3 fruit fly cellular contexts compared by ENCODE assay signal in the genomic region with DNA sequence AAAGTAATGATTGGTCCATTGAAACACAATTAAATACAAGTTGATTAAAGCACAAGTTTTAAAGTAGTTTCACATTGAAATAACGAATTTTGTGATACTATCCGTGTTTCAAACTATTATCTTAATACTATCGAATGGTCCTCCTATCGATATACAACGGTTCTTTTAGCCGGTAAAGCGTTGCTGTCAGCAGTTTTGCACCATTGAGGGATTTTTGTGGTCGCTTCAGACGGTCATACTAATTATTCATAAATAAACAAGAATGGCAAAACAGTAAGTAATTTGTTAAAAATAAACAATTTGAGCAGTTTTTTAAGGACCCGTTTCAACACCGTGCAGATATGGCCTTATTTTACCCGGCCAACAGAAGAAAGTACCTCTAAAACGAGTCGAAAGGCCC.
TF ChIP-seq lines count a peak whose summit lies in the region.

A gene (plus strand): TSS at position 206 of the 400 bp plus-strand sequence.

- no peak for TF ChIP-seq CTCF in whole organism, embryonic (GFP tag; optimal IDR thresholded peaks at IDR 0.05; lab: Kevin White, UChicago)

TF ChIP-seq in whole organism, adult, 20 proteins besides CTCF, POLR2A, EP300 and RAD21:
- TF ChIP-seq ovo (GFP tag; optimal IDR thresholded peaks at IDR 0.05; lab: Kevin White, UChicago) (no peak), cnc (optimal IDR thresholded peaks at IDR 0.05; lab: Kevin White, UChicago) (no peak), CG14711 (tag; optimal IDR thresholded peaks at IDR 0.05; lab: Kevin White, UChicago) (no peak), pad (GFP tag; optimal IDR thresholded peaks at IDR 0.05; lab: Kevin White, UChicago) (no peak), cic (GFP tag; optimal IDR thresholded peaks at IDR 0.05; lab: Kevin White, UChicago) (no peak), tj (GFP tag; optimal IDR thresholded peaks at IDR 0.05; lab: Kevin White, UChicago) (peak; percentile 92), bab1 (GFP tag; optimal IDR thresholded peaks at IDR 0.05; lab: Kevin White, UChicago) (peak; percentile 5), CG1620 (GFP tag; optimal IDR thresholded peaks at IDR 0.05; lab: Kevin White, UChicago) (no peak), Hr96 (GFP tag; optimal IDR thresholded peaks at IDR 0.05; lab: Kevin White, UChicago) (no peak), CG7101 (tag; optimal IDR thresholded peaks at IDR 0.05; lab: Kevin White, UChicago) (no peak), CG7045 (GFP tag; optimal IDR thresholded peaks at IDR 0.05; lab: Kevin White, UChicago) (no peak), CG5204 (GFP tag; optimal IDR thresholded peaks at IDR 0.05; lab: Kevin White, UChicago) (no peak), toe (GFP tag; optimal IDR thresholded peaks at IDR 0.05; lab: Kevin White, UChicago) (no peak), Clk (GFP tag; optimal IDR thresholded peaks at IDR 0.05; lab: Kevin White, UChicago) (no peak), CG12768 (GFP tag; optimal IDR thresholded peaks at IDR 0.05; lab: Kevin White, UChicago) (no peak)

TF ChIP-seq in whole organism, embryonic, 481 proteins besides CTCF, POLR2A, EP300 and RAD21 (continues in another document):
- TF ChIP-seq Stat92E (GFP tag; optimal IDR thresholded peaks at IDR 0.05; lab: Kevin White, UChicago), result no peak
- TF ChIP-seq Sox102F (GFP tag; optimal IDR thresholded peaks at IDR 0.05; lab: Kevin White, UChicago), result no peak
- TF ChIP-seq BEAF-32 (GFP tag; optimal IDR thresholded peaks at IDR 0.05; lab: Kevin White, UChicago), result peak; percentile 68
- TF ChIP-seq HmgD (GFP tag; optimal IDR thresholded peaks at IDR 0.05; lab: Kevin White, UChicago), result no peak
- TF ChIP-seq Opbp (GFP tag; IDR thresholded peaks at IDR 0.05; lab: Robert Waterston, UW; ENCODE audit: partially characterized antibody), result peak; percentile 70; the same call in 2 of the 3 replicates
- no peak for TF ChIP-seq fu2 (GFP tag; optimal IDR thresholded peaks at IDR 0.05; lab: Kevin White, UChicago)
- no peak for TF ChIP-seq CG11398 (GFP tag; optimal IDR thresholded peaks at IDR 0.05; lab: Kevin White, UChicago)
- TF ChIP-seq bigmax (GFP tag; optimal IDR thresholded peaks at IDR 0.05; lab: Kevin White, UChicago), result no peak
- TF ChIP-seq prd (optimal IDR thresholded peaks at IDR 0.05; lab: Kevin White, UChicago), result no peak
- TF ChIP-seq prd (GFP tag; IDR thresholded peaks at IDR 0.05; lab: Robert Waterston, UW), result no peak
- TF ChIP-seq Hsf (GFP tag; optimal IDR thresholded peaks at IDR 0.05; lab: Kevin White, UChicago), result no peak
- no peak for TF ChIP-seq Usf (GFP tag; optimal IDR thresholded peaks at IDR 0.05; lab: Kevin White, UChicago)
- TF ChIP-seq Hr3 (GFP tag; optimal IDR thresholded peaks at IDR 0.05; lab: Kevin White, UChicago), result no peak
- TF ChIP-seq toy (GFP tag; IDR thresholded peaks at IDR 0.05; lab: Robert Waterston, UW), result no peak
- no peak for TF ChIP-seq ken (GFP tag; IDR thresholded peaks at IDR 0.05; lab: Robert Waterston, UW)
- no peak for TF ChIP-seq tio (GFP tag; optimal IDR thresholded peaks at IDR 0.05; lab: Kevin White, UChicago)
- TF ChIP-seq pita (GFP tag; optimal IDR thresholded peaks at IDR 0.05; lab: Kevin White, UChicago), result peak; percentile 3
- TF ChIP-seq run (tag; optimal IDR thresholded peaks at IDR 0.05; lab: Kevin White, UChicago), result no peak
- TF ChIP-seq CG7963 (GFP tag; IDR thresholded peaks at IDR 0.05; lab: Robert Waterston, UW; ENCODE audit: partially characterized antibody), result peak; percentile 40; the same call in 1 of the 3 replicates
- TF ChIP-seq ssp (GFP tag; IDR thresholded peaks at IDR 0.05; lab: Robert Waterston, UW), result no peak
- TF ChIP-seq Ada2b (GFP tag; IDR thresholded peaks at IDR 0.05; lab: Robert Waterston, UW), result no peak
- TF ChIP-seq trem (tag; optimal IDR thresholded peaks at IDR 0.05; lab: Kevin White, UChicago), result no peak
- TF ChIP-seq bowl (GFP tag; IDR thresholded peaks at IDR 0.05; lab: Robert Waterston, UW), result no peak
- TF ChIP-seq phol (tag; optimal IDR thresholded peaks at IDR 0.05; lab: Kevin White, UChicago), result peak; percentile 4
- TF ChIP-seq Nf-YA (GFP tag; IDR thresholded peaks at IDR 0.05; lab: Robert Waterston, UW), result no peak
- TF ChIP-seq Dek (tag; optimal IDR thresholded peaks at IDR 0.05; lab: Kevin White, UChicago), result no peak
- no peak for TF ChIP-seq H15 (GFP tag; IDR thresholded peaks at IDR 0.05; lab: Robert Waterston, UW)
- TF ChIP-seq CG6813 (GFP tag; optimal IDR thresholded peaks at IDR 0.05; lab: Kevin White, UChicago), result no peak
- TF ChIP-seq CG1832 (GFP tag; optimal IDR thresholded peaks at IDR 0.05; lab: Kevin White, UChicago), result no peak
- no peak for TF ChIP-seq rib (GFP tag; IDR thresholded peaks at IDR 0.05; lab: Robert Waterston, UW)
- no peak for TF ChIP-seq sc (optimal IDR thresholded peaks at IDR 0.05; lab: Kevin White, UChicago)
- no peak for TF ChIP-seq sc (GFP tag; optimal IDR thresholded peaks at IDR 0.05; lab: Kevin White, UChicago)
- TF ChIP-seq lab (GFP tag; optimal IDR thresholded peaks at IDR 0.05; lab: Kevin White, UChicago), result no peak
- peak; percentile 13 for TF ChIP-seq CG2116 (GFP tag; optimal IDR thresholded peaks at IDR 0.05; lab: Kevin White, UChicago)
- TF ChIP-seq jigr1 (GFP tag; IDR thresholded peaks at IDR 0.05; lab: Robert Waterston, UW), result no peak
- TF ChIP-seq CG6791 (GFP tag; IDR thresholded peaks at IDR 0.05; lab: Robert Waterston, UW; ENCODE audit: partially characterized antibody), result peak; percentile 72
- TF ChIP-seq Oaz (GFP tag; IDR thresholded peaks at IDR 0.05; lab: Robert Waterston, UW), result no peak
- TF ChIP-seq CG14965 (GFP tag; optimal IDR thresholded peaks at IDR 0.05; lab: Kevin White, UChicago; ENCODE audit: borderline replicate concordance), result no peak

TF ChIP-seq in whole organism, prepupa, 60 proteins besides CTCF, POLR2A, EP300 and RAD21:
- TF ChIP-seq CG6808 (GFP tag; optimal IDR thresholded peaks at IDR 0.05; lab: Kevin White, UChicago) (no peak), Eip78C (GFP tag; lab: Kevin White, UChicago) (peak; percentile 11), CG11762 (GFP tag; optimal IDR thresholded peaks at IDR 0.05; lab: Kevin White, UChicago; ENCODE audit: insufficient read depth) (no peak), fkh (GFP tag; optimal IDR thresholded peaks at IDR 0.05; lab: Kevin White, UChicago) (peak; percentile 28)
